Worm (Caenorhabditis elegans): ENCODE measurements around the gene F21C10.9.
A peak's percentile ranks its signal among the peaks of the same experiment; 100 is the strongest.

F21C10.9 gene

DNA sequence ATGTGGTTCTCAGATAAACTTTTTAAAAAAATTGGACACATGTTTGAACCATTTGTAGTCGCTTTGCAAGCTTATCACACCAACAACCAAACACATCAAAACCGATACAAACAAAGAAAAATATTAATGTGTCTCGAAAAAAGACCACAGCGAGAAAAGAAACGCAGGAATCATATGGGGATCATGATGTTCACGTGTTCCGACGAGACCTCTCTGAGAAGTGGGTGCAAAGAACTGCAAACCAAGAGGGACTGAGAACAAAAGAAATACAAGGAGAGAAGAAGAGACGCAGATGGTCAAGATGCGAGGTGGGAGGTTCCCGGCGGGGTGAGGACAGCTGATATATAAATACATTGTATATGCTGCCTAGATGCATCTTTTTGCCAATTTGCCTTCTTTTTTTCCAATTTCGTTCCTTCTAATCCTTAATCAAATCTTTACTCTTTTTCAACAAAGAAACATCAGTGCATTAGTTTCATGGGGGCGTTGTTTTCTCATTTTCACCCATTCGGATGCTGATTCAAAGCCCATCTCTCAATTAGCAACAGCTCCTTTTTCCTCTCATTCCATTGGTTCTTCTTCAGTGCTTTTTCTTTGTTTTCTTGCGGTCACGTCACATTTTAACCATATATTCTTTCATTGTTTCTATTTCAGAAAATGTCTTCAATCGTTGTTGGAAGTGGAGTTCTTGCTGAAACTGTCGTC is 2.7 kb downstream of the F21C10.9 start, which contains the start of gene F21C10.10 (continued):
- TF ChIP-seq ceh-31 (tag; optimal IDR thresholded peaks at IDR 0.05): peak; percentile 41
- no peak for TF ChIP-seq Y22D7AL.16 (tag; optimal IDR thresholded peaks at IDR 0.05)
- no peak for TF ChIP-seq ceh-6 (GFP tag; optimal IDR thresholded peaks at IDR 0.05)
- TF ChIP-seq lim-6 (tag; optimal IDR thresholded peaks at IDR 0.05): no peak
- TF ChIP-seq unc-55 (GFP tag; optimal IDR thresholded peaks at IDR 0.05): peak; percentile 84
- no peak for TF ChIP-seq unc-86 (tag; optimal IDR thresholded peaks at IDR 0.05)
- TF ChIP-seq ceh-48 (tag; optimal IDR thresholded peaks at IDR 0.05): no peak
- TF ChIP-seq ceh-14 (tag; optimal IDR thresholded peaks at IDR 0.05): no peak
- TF ChIP-seq pax-1 (tag; optimal IDR thresholded peaks at IDR 0.05): no peak
- TF ChIP-seq K09A11.1 (tag; optimal IDR thresholded peaks at IDR 0.05; ENCODE audit: insufficient read depth): no peak
- no peak for TF ChIP-seq C38D4.7 (GFP tag; optimal IDR thresholded peaks at IDR 0.05)

ce11 chrV:9094976-9095375 is 3.5 kb downstream of the F21C10.9 start:
- TF ChIP-seq fax-1 (tag; optimal IDR thresholded peaks at IDR 0.05) (no peak), ceh-14 (tag; optimal IDR thresholded peaks at IDR 0.05) (no peak), nhr-232 (tag; optimal IDR thresholded peaks at IDR 0.05) (no peak), odd-2 (tag; optimal IDR thresholded peaks at IDR 0.05) (no peak), C08G9.2 (tag; optimal IDR thresholded peaks at IDR 0.05) (no peak), tbx-2 (tag; optimal IDR thresholded peaks at IDR 0.05) (no peak), sox-2 (GFP tag; IDR thresholded peaks at IDR 0.05) (no peak), dve-1 (tag; optimal IDR thresholded peaks at IDR 0.05) (no peak), fkh-6 (tag; optimal IDR thresholded peaks at IDR 0.05) (no peak), dmd-4 (tag; optimal IDR thresholded peaks at IDR 0.05; ENCODE audit: borderline replicate concordance) (no peak), hlh-8 (tag; optimal IDR thresholded peaks at IDR 0.05) (no peak), ceh-31 (tag; optimal IDR thresholded peaks at IDR 0.05) (no peak), ceh-22 (tag; optimal IDR thresholded peaks at IDR 0.05) (no peak), fkh-10 (GFP tag; optimal IDR thresholded peaks at IDR 0.05) (no peak), K09A11.1 (tag; optimal IDR thresholded peaks at IDR 0.05; ENCODE audit: insufficient read depth) (no peak), Y22D7AL.16 (tag; optimal IDR thresholded peaks at IDR 0.05) (no peak), eyg-1 (tag; optimal IDR thresholded peaks at IDR 0.05) (no peak), sox-4 (tag; optimal IDR thresholded peaks at IDR 0.05) (no peak), ceh-24 (tag; optimal IDR thresholded peaks at IDR 0.05) (no peak)

DNA sequence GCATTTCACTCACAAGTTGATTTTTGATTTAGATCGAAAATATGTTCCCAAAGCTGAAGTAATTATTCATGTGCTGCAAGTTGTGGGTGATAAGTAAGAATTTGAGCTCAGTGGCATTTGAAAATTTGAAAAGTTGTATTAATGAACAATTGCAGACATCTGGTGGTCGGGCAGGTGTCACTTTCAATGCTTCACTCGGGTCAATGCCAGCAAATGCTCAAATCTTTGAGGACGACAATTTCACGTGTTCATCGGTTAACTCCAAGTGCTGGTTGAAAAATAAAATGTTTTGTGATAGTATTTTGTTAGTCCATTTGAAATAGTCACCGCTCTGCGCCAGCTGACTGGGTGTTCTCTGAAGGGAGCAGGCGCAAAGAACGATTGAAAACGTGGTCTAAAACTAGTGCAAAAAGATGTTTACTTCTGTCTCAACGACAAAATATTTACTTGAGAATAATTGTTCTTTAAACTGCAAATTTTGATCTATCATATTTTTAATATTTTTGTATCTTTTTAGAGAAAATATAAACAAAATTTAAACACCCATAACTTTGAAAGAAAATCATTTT is 4.4 kb downstream of the F21C10.9 start:
- no peak for TF ChIP-seq npax-4 (tag; optimal IDR thresholded peaks at IDR 0.05)
- TF ChIP-seq pat-9 (tag; optimal IDR thresholded peaks at IDR 0.05): no peak
- no peak for TF ChIP-seq unc-86 (tag; optimal IDR thresholded peaks at IDR 0.05)
- no peak for TF ChIP-seq pha-4 (tag; optimal IDR thresholded peaks at IDR 0.05)
- no peak for TF ChIP-seq fkh-10 (GFP tag; optimal IDR thresholded peaks at IDR 0.05)
- TF ChIP-seq C38D4.7 (GFP tag; optimal IDR thresholded peaks at IDR 0.05): no peak
- TF ChIP-seq unc-42 (tag; optimal IDR thresholded peaks at IDR 0.05): no peak
- no peak for TF ChIP-seq sox-4 (tag; optimal IDR thresholded peaks at IDR 0.05)
- TF ChIP-seq hlh-8 (tag; optimal IDR thresholded peaks at IDR 0.05): no peak
- TF ChIP-seq ceh-31 (tag; optimal IDR thresholded peaks at IDR 0.05): no peak
- no peak for TF ChIP-seq hlh-30 (tag; optimal IDR thresholded peaks at IDR 0.05; ENCODE audit: insufficient read depth)
- no peak for TF ChIP-seq pag-3 (tag; optimal IDR thresholded peaks at IDR 0.05; ENCODE audit: borderline replicate concordance)
- no peak for TF ChIP-seq C08G9.2 (tag; optimal IDR thresholded peaks at IDR 0.05)
- no peak for TF ChIP-seq fkh-6 (tag; optimal IDR thresholded peaks at IDR 0.05)
- no peak for TF ChIP-seq unc-3 (GFP tag; conservative IDR thresholded peaks at IDR 0.05)
- TF ChIP-seq unc-3 (tag; optimal IDR thresholded peaks at IDR 0.05): no peak
- no peak for TF ChIP-seq dmd-4 (tag; optimal IDR thresholded peaks at IDR 0.05; ENCODE audit: borderline replicate concordance)
- TF ChIP-seq sdc-2 (tag; optimal IDR thresholded peaks at IDR 0.05): no peak
- TF ChIP-seq sox-2 (GFP tag; IDR thresholded peaks at IDR 0.05): no peak

All from whole organism, late embryonic.